Worm (Caenorhabditis elegans): ENCODE data around the gene F49C12.12.

Gene F49C12.12

DNA sequence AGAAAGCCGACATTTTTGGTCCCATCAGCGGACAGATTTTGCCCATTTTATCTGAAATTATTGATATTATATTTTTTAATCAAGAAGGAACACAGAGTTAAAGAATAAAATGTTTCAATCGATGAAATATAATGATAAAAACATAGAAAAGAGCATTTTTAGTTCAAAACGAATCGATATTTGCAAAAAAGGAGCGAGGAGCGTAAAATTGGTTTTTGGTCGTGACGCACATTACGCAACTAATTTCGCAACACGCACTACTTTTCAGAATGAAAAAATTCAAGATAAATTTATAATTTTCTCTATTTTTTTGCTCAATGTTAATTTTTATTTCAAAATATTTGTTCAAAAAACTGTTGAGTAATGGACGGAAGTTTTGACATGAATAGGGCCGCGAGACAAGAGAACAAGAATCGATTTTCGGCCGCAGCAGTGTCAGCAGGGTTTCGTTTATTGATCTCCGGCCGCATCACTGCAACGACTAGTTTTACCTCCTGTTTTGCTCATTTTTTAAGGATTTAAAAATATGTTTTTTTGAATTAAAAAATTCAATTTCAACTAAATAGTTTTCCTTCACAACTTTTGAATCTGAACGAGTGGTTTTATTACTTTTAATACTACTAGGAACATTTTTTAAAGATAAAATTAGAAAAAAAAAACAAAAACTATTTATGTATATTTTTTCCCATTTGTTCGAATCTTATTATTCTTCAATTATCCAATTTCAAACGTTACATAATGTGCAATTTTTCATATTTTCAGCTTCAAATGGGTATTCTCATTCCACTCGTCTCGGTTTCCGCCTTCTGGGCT lies at the start of gene F49C12.12, which contains the start of gene vha-17:
F49C12.12 (minus strand) TSS at position 51 of the 813 bp plus-strand sequence.
vha-17 (plus strand) TSS at position 763 of the 813 bp plus-strand sequence.
- TF ChIP-seq madf-3 (GFP tag; IDR thresholded peaks at IDR 0.05) = no peak
- no peak for TF ChIP-seq ztf-25 (GFP tag; IDR thresholded peaks at IDR 0.05)
- peak; percentile 82 for TF ChIP-seq cebp-1 (GFP tag; IDR thresholded peaks at IDR 0.05)
- peak; percentile 98 for TF ChIP-seq cebp-1 (tag; optimal IDR thresholded peaks at IDR 0.05)
- TF ChIP-seq B0019.2 (GFP tag; conservative IDR thresholded peaks at IDR 0.05) = no peak
- no peak for TF ChIP-seq hsf-1 (GFP tag; IDR thresholded peaks at IDR 0.05)
- peak; percentile 49; the same call in 1 of the 2 replicates for TF ChIP-seq dox-1 (GFP tag; IDR thresholded peaks at IDR 0.05)
- no peak for TF ChIP-seq ztf-26 (tag; optimal IDR thresholded peaks at IDR 0.05)
- peak; percentile 13 for TF ChIP-seq ztf-18 (tag; optimal IDR thresholded peaks at IDR 0.05)
- TF ChIP-seq aptf-2 (GFP tag; conservative IDR thresholded peaks at IDR 0.05) = no peak
- no peak for TF ChIP-seq nfyb-1 (GFP tag; IDR thresholded peaks at IDR 0.05)
- TF ChIP-seq lin-54 (GFP tag; optimal IDR thresholded peaks at IDR 0.05) = peak; percentile 25
- TF ChIP-seq lin-26 (GFP tag; IDR thresholded peaks at IDR 0.05) = no peak
- TF ChIP-seq nhr-179 (tag; optimal IDR thresholded peaks at IDR 0.05) = no peak
- TF ChIP-seq ccch-3 (GFP tag; optimal IDR thresholded peaks at IDR 0.05) = no peak
- no peak for TF ChIP-seq F57C9.4 (tag; optimal IDR thresholded peaks at IDR 0.05)
- TF ChIP-seq B0336.3 (GFP tag; IDR thresholded peaks at IDR 0.05) = no peak
- no peak for TF ChIP-seq ztf-28 (GFP tag; IDR thresholded peaks at IDR 0.05)
- 0 out of 2 replicates have a peak, but pooled peaks have one; percentile 28 for TF ChIP-seq ekl-4 (GFP tag; IDR thresholded peaks at IDR 0.05)
- no peak for TF ChIP-seq F49E8.2 (tag; optimal IDR thresholded peaks at IDR 0.05; ENCODE audit: insufficient read depth)
- no peak for TF ChIP-seq F55B11.4 (tag; optimal IDR thresholded peaks at IDR 0.05; ENCODE audit: borderline replicate concordance, insufficient read depth)
- no peak for TF ChIP-seq ztf-3 (GFP tag; optimal IDR thresholded peaks at IDR 0.05)
- TF ChIP-seq Y56A3A.18 (GFP tag; IDR thresholded peaks at IDR 0.05) = no peak
- TF ChIP-seq him-1 (tag; optimal IDR thresholded peaks at IDR 0.05) = peak; percentile 33
- TF ChIP-seq B0261.1 (tag; optimal IDR thresholded peaks at IDR 0.05) = no peak
- no peak for TF ChIP-seq aptf-3 (GFP tag; IDR thresholded peaks at IDR 0.05)
- TF ChIP-seq nhr-80 (tag; optimal IDR thresholded peaks at IDR 0.05) = peak; percentile 82
- peak; percentile 82 for TF ChIP-seq attf-5 (GFP tag; optimal IDR thresholded peaks at IDR 0.05)
- no peak for TF ChIP-seq dpff-1 (tag; optimal IDR thresholded peaks at IDR 0.05)
- no peak for TF ChIP-seq sptf-2 (GFP tag; optimal IDR thresholded peaks at IDR 0.05)
- 0 out of 2 replicates have a peak, but pooled peaks have one; percentile 32 for TF ChIP-seq mcd-1 (GFP tag; IDR thresholded peaks at IDR 0.05)
- peak; percentile 0 for TF ChIP-seq lsl-1 (GFP tag; optimal IDR thresholded peaks at IDR 0.05)
- TF ChIP-seq sdz-38 (tag; optimal IDR thresholded peaks at IDR 0.05) = no peak
- no peak for TF ChIP-seq Y95B8A.8 (GFP tag; IDR thresholded peaks at IDR 0.05)
- TF ChIP-seq lin-40 (tag; optimal IDR thresholded peaks at IDR 0.05) = no peak
- no peak for TF ChIP-seq atf-7 (tag; optimal IDR thresholded peaks at IDR 0.05)
- TF ChIP-seq madf-10 (tag; optimal IDR thresholded peaks at IDR 0.05) = peak; percentile 8
- TF ChIP-seq C06A6.2 (GFP tag; conservative IDR thresholded peaks at IDR 0.05) = no peak
- no peak for TF ChIP-seq hmg-1.2 (GFP tag; IDR thresholded peaks at IDR 0.05)
- TF ChIP-seq Y53G8AR.9 (GFP tag; conservative IDR thresholded peaks at IDR 0.05) = no peak
- no peak for TF ChIP-seq snpc-4 (GFP tag; optimal IDR thresholded peaks at IDR 0.05)
- no peak for TF ChIP-seq snpc-4 (tag; optimal IDR thresholded peaks at IDR 0.05)
- no peak for TF ChIP-seq nhr-120 (GFP tag; IDR thresholded peaks at IDR 0.05)
